Fruit fly (Drosophila melanogaster): ENCODE results near the gene CG31098.
A peak's percentile ranks its signal among the peaks of the same experiment; 100 is the strongest.

Gene CG31098

DNA sequence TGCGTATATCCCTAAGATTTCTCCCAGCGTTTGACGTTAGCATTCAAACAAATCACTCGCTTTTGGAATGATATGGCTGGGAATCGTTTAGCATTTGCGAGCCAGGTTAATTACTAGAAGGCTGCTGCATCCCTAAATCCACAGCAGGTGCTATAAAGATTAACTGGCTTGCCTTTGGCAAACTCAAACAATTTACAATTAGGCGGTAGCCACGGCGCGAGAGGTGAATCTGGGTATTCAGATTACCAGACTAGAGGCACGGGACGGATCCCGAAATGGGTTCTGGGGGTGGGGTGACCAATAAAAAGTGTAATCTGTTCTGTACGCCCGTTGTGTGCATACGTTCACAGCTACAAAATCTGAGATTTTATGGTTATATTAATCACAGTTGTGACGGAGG is 11.6 kb downstream of the CG31098 start, which contains the start of gene CG11892 (continued):
- TF ChIP-seq Myc (optimal IDR thresholded peaks at IDR 0.05) (no peak), tai (GFP tag; optimal IDR thresholded peaks at IDR 0.05) (no peak)

- TF ChIP-seq foxo (GFP tag; optimal IDR thresholded peaks at IDR 0.05): peak in 1 of 2 experiments; percentile 18
- TF ChIP-seq ey (GFP tag; optimal IDR thresholded peaks at IDR 0.05): peak; percentile 4
- TF ChIP-seq fru (GFP tag; optimal IDR thresholded peaks at IDR 0.05): peak; percentile 13
- peak; percentile 24 for TF ChIP-seq rgr (GFP tag; optimal IDR thresholded peaks at IDR 0.05)
- no peak for TF ChIP-seq GATAd (GFP tag; optimal IDR thresholded peaks at IDR 0.05)
- TF ChIP-seq Abd-B (GFP tag; optimal IDR thresholded peaks at IDR 0.05): no peak
- TF ChIP-seq Sp1 (GFP tag; optimal IDR thresholded peaks at IDR 0.05): peak; percentile 10
- TF ChIP-seq tai (GFP tag; optimal IDR thresholded peaks at IDR 0.05): no peak
- peak; percentile 43 for TF ChIP-seq OdsH (GFP tag; optimal IDR thresholded peaks at IDR 0.05)
- peak; percentile 36 for TF ChIP-seq br (GFP tag; optimal IDR thresholded peaks at IDR 0.05)
- peak; percentile 18 for TF ChIP-seq psq (GFP tag; optimal IDR thresholded peaks at IDR 0.05)
- TF ChIP-seq jim (GFP tag; optimal IDR thresholded peaks at IDR 0.05): no peak
- TF ChIP-seq Hr83 (GFP tag; optimal IDR thresholded peaks at IDR 0.05; ENCODE audit: poor library complexity, severe bottlenecking): peak; percentile 77
- TF ChIP-seq Hnf4 (GFP tag; optimal IDR thresholded peaks at IDR 0.05): no peak
Measured at dm6 chr3R:25279796-25280350, 12.9 kb downstream of the CG31098 start, which contains the start of gene CG10514. CG10514 (minus strand) TSS chr3R:25279846.

DNA sequence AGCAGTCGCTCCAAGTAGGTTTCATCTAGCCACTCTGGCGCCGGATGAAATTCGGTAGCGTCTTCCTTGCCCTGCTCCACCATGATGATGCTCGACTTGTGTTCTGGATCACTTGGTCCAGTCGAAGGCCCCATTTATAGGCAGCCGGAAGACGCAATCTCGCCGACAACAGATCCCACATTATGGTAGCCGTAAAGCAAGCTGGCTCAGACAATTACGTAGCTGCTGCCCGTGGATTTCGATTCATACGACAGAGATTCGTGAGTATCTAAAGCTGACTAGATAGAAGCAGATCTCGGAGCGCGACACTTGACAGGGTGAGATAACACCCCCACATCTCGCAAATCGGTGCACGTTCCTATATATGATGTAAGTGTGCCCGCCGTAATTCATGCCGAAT is 15.7 kb downstream of the CG31098 start, which contains the start of gene CG10513:
CG10513 (minus strand) TSS at position 101 of the 400 bp plus-strand sequence.
- no peak for TF ChIP-seq tai (GFP tag; optimal IDR thresholded peaks at IDR 0.05)
- TF ChIP-seq dsf (GFP tag; optimal IDR thresholded peaks at IDR 0.05; ENCODE audit: borderline replicate concordance): no peak
- TF ChIP-seq rgr (GFP tag; optimal IDR thresholded peaks at IDR 0.05): no peak
- no peak for TF ChIP-seq fru (GFP tag; optimal IDR thresholded peaks at IDR 0.05)
- TF ChIP-seq woc (GFP tag; optimal IDR thresholded peaks at IDR 0.05): no peak
- no peak for TF ChIP-seq Mio (GFP tag; optimal IDR thresholded peaks at IDR 0.05)
- no peak for TF ChIP-seq HLH106 (tag; optimal IDR thresholded peaks at IDR 0.05)
- TF ChIP-seq Hnf4 (GFP tag; optimal IDR thresholded peaks at IDR 0.05): no peak

dm6 chr3R:25275276-25275675 is 17.5 kb downstream of the CG31098 start:
- TF ChIP-seq fru (GFP tag; optimal IDR thresholded peaks at IDR 0.05): no peak
- no peak for TF ChIP-seq Rel (GFP tag; optimal IDR thresholded peaks at IDR 0.05)
- no peak for TF ChIP-seq Rel (tag; optimal IDR thresholded peaks at IDR 0.05)
- TF ChIP-seq Dif (GFP tag; optimal IDR thresholded peaks at IDR 0.05; ENCODE audit: partially characterized antibody): no peak
- TF ChIP-seq psq (GFP tag; optimal IDR thresholded peaks at IDR 0.05): no peak
- no peak for TF ChIP-seq HLH106 (tag; optimal IDR thresholded peaks at IDR 0.05)
- TF ChIP-seq Vsx2 (GFP tag; optimal IDR thresholded peaks at IDR 0.05; ENCODE audit: partially characterized antibody): no peak
- TF ChIP-seq CrebA (GFP tag; optimal IDR thresholded peaks at IDR 0.05; ENCODE audit: borderline replicate concordance): no peak
- TF ChIP-seq pan (optimal IDR thresholded peaks at IDR 0.05): no peak
- no peak for TF ChIP-seq Myc (optimal IDR thresholded peaks at IDR 0.05)
- no peak for TF ChIP-seq h (GFP tag; optimal IDR thresholded peaks at IDR 0.05)
- TF ChIP-seq Hnf4 (GFP tag; optimal IDR thresholded peaks at IDR 0.05): no peak
- no peak for TF ChIP-seq sv (GFP tag; optimal IDR thresholded peaks at IDR 0.05)
- no peak for TF ChIP-seq dmrt93B (GFP tag; optimal IDR thresholded peaks at IDR 0.05)
- no peak for TF ChIP-seq woc (GFP tag; optimal IDR thresholded peaks at IDR 0.05)
- TF ChIP-seq br (GFP tag; optimal IDR thresholded peaks at IDR 0.05): no peak
- no peak for TF ChIP-seq CG9705 (GFP tag; optimal IDR thresholded peaks at IDR 0.05)
- TF ChIP-seq Mio (GFP tag; optimal IDR thresholded peaks at IDR 0.05): no peak

dm6 chr3R:25273537-25273936 is 19.2 kb downstream of the CG31098 start, which contains the start of gene CG11878:
CG11878 (plus strand) TSS chr3R:25273837.
- TF ChIP-seq OdsH (GFP tag; optimal IDR thresholded peaks at IDR 0.05) (no peak), lola (GFP tag; optimal IDR thresholded peaks at IDR 0.05) (no peak), ey (GFP tag; optimal IDR thresholded peaks at IDR 0.05) (no peak), sv (GFP tag; optimal IDR thresholded peaks at IDR 0.05) (no peak), brk (GFP tag; optimal IDR thresholded peaks at IDR 0.05) (no peak), pan (optimal IDR thresholded peaks at IDR 0.05) (no peak), Abd-B (GFP tag; optimal IDR thresholded peaks at IDR 0.05) (no peak), Hr78 (GFP tag; optimal IDR thresholded peaks at IDR 0.05) (no peak), CG32264 (GFP tag; optimal IDR thresholded peaks at IDR 0.05) (no peak)

Data from whole organism, wandering third instar larva.